Fruit fly (Drosophila melanogaster): ENCODE results near the gene hwt.
A peak's percentile ranks its signal among the peaks of the same experiment; 100 is the strongest.

hwt gene

DNA sequence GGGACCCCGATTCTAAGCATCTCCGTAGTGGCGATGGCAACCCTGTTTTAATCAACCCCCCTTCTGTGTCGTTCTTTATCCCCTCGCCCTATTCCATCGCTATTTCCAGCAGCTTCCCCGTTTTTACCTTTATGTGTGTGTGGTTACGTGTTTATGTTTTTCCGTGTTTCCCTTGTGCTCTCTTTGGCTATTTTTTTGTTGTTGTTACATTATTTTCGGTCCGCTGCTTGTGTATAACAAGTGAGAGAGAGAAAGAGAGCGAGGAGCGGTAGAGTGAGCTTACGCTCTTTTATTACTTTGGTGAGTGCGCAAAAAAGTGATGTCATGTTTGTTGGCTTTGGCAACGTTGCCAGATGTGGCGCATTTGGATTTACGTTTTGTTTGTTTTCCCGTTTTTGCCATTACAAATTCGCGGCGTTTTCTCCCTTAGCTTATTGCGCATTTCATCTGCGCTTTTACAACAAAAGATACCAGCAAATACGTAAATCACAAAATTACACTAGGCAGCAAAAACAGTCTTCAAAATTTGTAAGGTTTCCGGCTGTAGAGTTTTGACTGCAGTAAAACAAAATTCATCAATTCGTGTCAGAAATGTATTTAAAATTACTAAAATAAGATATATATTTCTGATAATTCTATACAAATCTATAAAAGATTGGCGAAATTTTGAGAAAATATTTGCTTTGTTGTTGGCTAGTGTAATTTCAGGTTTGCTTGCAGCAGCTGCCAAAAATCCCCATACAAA, 97.9 kb downstream of the hwt start (continued):
- TF ChIP-seq cato (GFP tag; optimal IDR thresholded peaks at IDR 0.05; ENCODE audit: borderline replicate concordance) = no peak
- no peak for TF ChIP-seq sr (GFP tag; IDR thresholded peaks at IDR 0.05)
- TF ChIP-seq sens-2 (GFP tag; IDR thresholded peaks at IDR 0.05) = no peak
- TF ChIP-seq Atf6 (GFP tag; IDR thresholded peaks at IDR 0.05) = peak; percentile 75
- TF ChIP-seq CG17361 (GFP tag; IDR thresholded peaks at IDR 0.05) = peak; percentile 53; the same call in 2 of the 3 replicates
- peak; percentile 78 for TF ChIP-seq Meics (GFP tag; optimal IDR thresholded peaks at IDR 0.05)
- peak; percentile 79 for TF ChIP-seq grau (tag; optimal IDR thresholded peaks at IDR 0.05)
- peak; percentile 21 for TF ChIP-seq Abd-B (GFP tag; optimal IDR thresholded peaks at IDR 0.05)
- peak; percentile 29 for TF ChIP-seq CG8359 (GFP tag; optimal IDR thresholded peaks at IDR 0.05; ENCODE audit: borderline replicate concordance)
- 0 out of 3 replicates have a peak, but pooled peaks have one; percentile 54 for TF ChIP-seq otp (GFP tag; IDR thresholded peaks at IDR 0.05)
- 0 out of 3 replicates have a peak, but pooled peaks have one; percentile 45 for TF ChIP-seq CG2199 (GFP tag; IDR thresholded peaks at IDR 0.05)
- TF ChIP-seq CG17612 (GFP tag; IDR thresholded peaks at IDR 0.05) = peak; percentile 47; the same call in 1 of the 2 replicates
- peak; percentile 62; the same call in 2 of the 3 replicates for TF ChIP-seq Mrtf (GFP tag; IDR thresholded peaks at IDR 0.05)
- peak; percentile 75 for TF ChIP-seq CG11456 (GFP tag; IDR thresholded peaks at IDR 0.05)
- TF ChIP-seq tup (GFP tag; optimal IDR thresholded peaks at IDR 0.05) = no peak
- peak; percentile 60 for TF ChIP-seq H2.0 (GFP tag; IDR thresholded peaks at IDR 0.05)
- no peak for TF ChIP-seq CG17802 (tag; optimal IDR thresholded peaks at IDR 0.05)
- peak; percentile 80 for TF ChIP-seq CG3281 (GFP tag; optimal IDR thresholded peaks at IDR 0.05)
- 0 out of 2 replicates have a peak, but pooled peaks have one; percentile 31 for TF ChIP-seq CG43689 (GFP tag; IDR thresholded peaks at IDR 0.05)
- peak; percentile 78 for TF ChIP-seq row (GFP tag; IDR thresholded peaks at IDR 0.05)
- no peak for TF ChIP-seq salm (tag; optimal IDR thresholded peaks at IDR 0.05)
- no peak for TF ChIP-seq CG7786 (GFP tag; optimal IDR thresholded peaks at IDR 0.05)
- peak; percentile 39 for TF ChIP-seq CG4328 (GFP tag; optimal IDR thresholded peaks at IDR 0.05)
- TF ChIP-seq CG4360 (GFP tag; IDR thresholded peaks at IDR 0.05) = 0 out of 2 replicates have a peak, but pooled peaks have one; percentile 25
- TF ChIP-seq yki (optimal IDR thresholded peaks at IDR 0.05) = peak; percentile 51
- peak; percentile 27; the same call in 1 of the 2 replicates for TF ChIP-seq CG10321 (GFP tag; IDR thresholded peaks at IDR 0.05)
- TF ChIP-seq nmo (GFP tag; optimal IDR thresholded peaks at IDR 0.05) = peak; percentile 69
- peak; percentile 60 for TF ChIP-seq sqz (GFP tag; optimal IDR thresholded peaks at IDR 0.05)
- peak; percentile 30 for TF ChIP-seq CG8281 (tag; optimal IDR thresholded peaks at IDR 0.05)
- TF ChIP-seq dmrt99B (tag; optimal IDR thresholded peaks at IDR 0.05) = peak; percentile 66
- no peak for TF ChIP-seq Hr39 (optimal IDR thresholded peaks at IDR 0.05)
- peak; percentile 24 for TF ChIP-seq CG4424 (GFP tag; optimal IDR thresholded peaks at IDR 0.05)
- peak; percentile 12; the same call in 1 of the 4 replicates for TF ChIP-seq Gug (GFP tag; IDR thresholded peaks at IDR 0.05)
- TF ChIP-seq Ssrp (tag; optimal IDR thresholded peaks at IDR 0.05) = peak; percentile 52
- peak; percentile 91 for TF ChIP-seq sens (GFP tag)
- TF ChIP-seq Atf3 (GFP tag; optimal IDR thresholded peaks at IDR 0.05) = peak; percentile 68
- no peak for TF ChIP-seq CG1024 (GFP tag; IDR thresholded peaks at IDR 0.05)
- peak; percentile 56 for TF ChIP-seq CG1233 (GFP tag; optimal IDR thresholded peaks at IDR 0.05)
- TF ChIP-seq CG14667 (GFP tag; IDR thresholded peaks at IDR 0.05) = 0 out of 2 replicates have a peak, but pooled peaks have one; percentile 37
- peak; percentile 2 for TF ChIP-seq CG1602 (GFP tag; optimal IDR thresholded peaks at IDR 0.05)
- 0 out of 2 replicates have a peak, but pooled peaks have one; percentile 31 for TF ChIP-seq CG31441 (GFP tag; IDR thresholded peaks at IDR 0.05)
- no peak for TF ChIP-seq btn (GFP tag; optimal IDR thresholded peaks at IDR 0.05)
- TF ChIP-seq lilli (GFP tag; optimal IDR thresholded peaks at IDR 0.05) = peak; percentile 32
- TF ChIP-seq Rx (GFP tag; IDR thresholded peaks at IDR 0.05) = peak; percentile 59
- peak; percentile 75; the same call in 2 of the 3 replicates for TF ChIP-seq so (GFP tag; IDR thresholded peaks at IDR 0.05)
- no peak for TF ChIP-seq pum (GFP tag; optimal IDR thresholded peaks at IDR 0.05)
- TF ChIP-seq CG14014 (GFP tag; IDR thresholded peaks at IDR 0.05) = peak; percentile 15; the same call in 1 of the 2 replicates
- TF ChIP-seq CG7556 (GFP tag; optimal IDR thresholded peaks at IDR 0.05) = peak; percentile 47
- peak; percentile 12; the same call in 1 of the 3 replicates for TF ChIP-seq B-H1 (GFP tag; IDR thresholded peaks at IDR 0.05)
- TF ChIP-seq GATAe (GFP tag; conservative IDR thresholded peaks at IDR 0.05) = no peak
